Worm (Caenorhabditis elegans) whole organism, L3 larva: Measurements from ENCODE around the gene C31B8.7.

Source experiments
- elt-3 ChIP-seq, 3 experiments: fragments of 150-350 bp in 1 of 3; sonication (generic microtip) in 2 of 3; optimal IDR thresholded peaks; 2 replicates in 2 of 3; 4 replicates in 1 of 3; lab custom pipeline; 2014 to 2017; ENCODE audit warnings: missing biosample characterization in 3 of 3, missing genetic modification characterization in 3 of 3
- nhr-25 ChIP-seq: sonication (generic microtip); optimal IDR thresholded peaks from 2 replicates; lab custom pipeline; 2017; ENCODE audit warnings: missing biosample characterization, missing genetic modification characterization
- ztf-11 ChIP-seq: fragments of 150-350 bp; optimal IDR thresholded peaks from 2 replicates; lab custom pipeline; 2014; ENCODE audit warnings: missing biosample characterization, missing genetic modification characterization

DNA sequence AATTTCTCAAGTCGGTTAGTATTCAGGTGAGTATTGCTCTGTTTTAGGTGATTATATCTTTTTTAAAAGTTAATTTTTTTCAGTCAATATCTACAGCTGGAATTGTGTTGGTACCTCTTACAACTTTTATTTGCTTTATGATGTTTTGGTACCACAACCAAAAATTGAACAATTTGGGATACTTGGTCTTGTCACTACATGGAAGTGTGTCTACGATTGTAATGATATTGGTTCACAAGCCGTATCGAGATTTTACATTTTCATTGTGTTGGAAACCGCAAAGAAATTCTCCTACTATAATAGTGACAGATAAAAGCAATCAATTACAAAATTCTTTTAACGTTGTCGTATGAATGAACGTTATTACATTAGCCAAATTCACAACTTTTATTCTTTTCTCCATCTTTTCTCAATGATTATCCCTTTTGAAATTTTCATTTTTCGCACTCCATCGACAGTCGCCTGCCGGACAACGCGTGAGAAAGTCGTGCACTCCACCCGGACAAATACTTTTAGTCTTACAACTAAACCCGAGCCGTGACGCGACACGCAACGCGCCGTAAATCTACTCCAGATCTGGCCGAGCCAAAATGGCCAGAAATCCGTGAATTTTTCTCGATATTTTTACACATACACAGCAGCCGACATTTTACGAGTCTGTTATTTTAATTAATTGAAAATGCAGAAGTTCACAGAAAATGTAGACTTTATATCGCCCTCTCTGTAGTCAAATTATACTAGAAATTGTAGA lies 31.2 kb downstream of the C31B8.7 start:
- TF ChIP-seq nhr-25 (tag; lab: Kevin White, UChicago) = no peak
- no peak for TF ChIP-seq ztf-11 (tag; lab: Kevin White, UChicago)
- no peak for TF ChIP-seq elt-3 (tag; optimal IDR thresholded peaks at IDR 0.05; lab: Kevin White, UChicago)
